Worm (Caenorhabditis elegans) whole organism, L3 larva: Measurements from ENCODE around the gene cra-1.
A peak's percentile ranks its signal among the peaks of the same experiment; 100 is the strongest.

Experiments used
- ama-1 ChIP-seq: fragments of 150-350 bp; optimal IDR thresholded peaks from 2 replicates; lab custom pipeline; 2018
- fkh-10 ChIP-seq: sonication (generic microtip); optimal IDR thresholded peaks from 2 replicates; lab custom pipeline; 2017; ENCODE audit warnings: missing biosample characterization, missing genetic modification reagents, missing genetic modification characterization
- mml-1 ChIP-seq: fragments of 150-350 bp; sonication (generic microtip); optimal IDR thresholded peaks from 3 replicates; lab custom pipeline; 2014; ENCODE audit warnings: missing biosample characterization, missing genetic modification characterization
- nhr-11 ChIP-seq: fragments of 150-350 bp; optimal IDR thresholded peaks from 2 replicates; lab custom pipeline; 2014; ENCODE audit warnings: missing biosample characterization, missing genetic modification characterization
- nhr-25 ChIP-seq: sonication (generic microtip); optimal IDR thresholded peaks from 2 replicates; lab custom pipeline; 2017; ENCODE audit warnings: missing biosample characterization, missing genetic modification characterization
- nhr-28 ChIP-seq: fragments of 150-350 bp; optimal IDR thresholded peaks from 2 replicates; lab custom pipeline; 2014; ENCODE audit warnings: missing biosample characterization, missing genetic modification characterization
- pha-4 ChIP-seq: fragments of 150-350 bp; optimal IDR thresholded peaks from 2 replicates; lab custom pipeline; 2014; ENCODE audit warnings: missing biosample characterization, missing genetic modification reagents, missing genetic modification characterization
- snpc-4 ChIP-seq: fragments of 150-350 bp; optimal IDR thresholded peaks from 2 replicates; lab custom pipeline; 2014; ENCODE audit warnings: missing biosample characterization, missing genetic modification characterization

DNA sequence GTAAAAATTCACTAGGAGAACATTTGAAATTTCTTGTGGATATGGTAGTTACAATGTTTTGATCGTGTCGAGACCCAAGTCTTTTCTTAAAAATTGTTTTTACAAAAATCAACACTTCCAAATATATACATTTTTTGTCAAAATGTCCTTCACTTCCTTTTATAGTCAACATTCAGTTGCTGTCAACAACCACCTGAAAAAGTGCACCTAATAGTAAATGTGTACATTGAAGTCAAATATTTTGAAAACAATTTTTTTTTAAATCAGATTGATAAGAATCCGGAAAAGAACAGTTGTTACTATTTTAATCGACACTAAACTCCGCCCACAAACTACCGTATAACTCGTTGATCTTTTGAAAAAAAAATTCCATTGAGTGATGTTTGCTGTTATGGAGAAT is 26.4 kb upstream of the cra-1 start:
- TF ChIP-seq pha-4: peak; percentile 18
- no peak for TF ChIP-seq mml-1 (tag; lab: Kevin White, UChicago)
- TF ChIP-seq snpc-4: no peak
- no peak for TF ChIP-seq nhr-25
- no peak for TF ChIP-seq fkh-10
- no peak for TF ChIP-seq nhr-28
- TF ChIP-seq nhr-11 (tag; lab: Kevin White, UChicago): no peak
- no peak for TF ChIP-seq ama-1 (lab: Kevin White, UChicago)
